Worm (Caenorhabditis elegans) whole organism, L2 larva: ENCODE results near the gene C09F12.2.

Experiments used
- C34F6.9 ChIP-seq: fragments of 150-350 bp; optimal IDR thresholded peaks from 2 replicates; lab custom pipeline; 2014; ENCODE audit warnings: missing biosample characterization, missing genetic modification characterization
- F13H6.1 ChIP-seq: sonication (generic microtip); optimal IDR thresholded peaks from 2 replicates; lab custom pipeline; 2016; ENCODE audit warnings: missing genetic modification characterization, missing compliant biosample characterization
- Y55F3AM.14 ChIP-seq: fragments of 200-800 bp; sonication (Bioruptor generic); optimal IDR thresholded peaks from 2 replicates; lab custom pipeline; 2018; ENCODE audit warnings: mild to moderate bottlenecking, missing genetic modification characterization, missing compliant biosample characterization
- alr-1 ChIP-seq: fragments of 150-350 bp; optimal IDR thresholded peaks from 2 replicates; lab custom pipeline; 2014; ENCODE audit warnings: missing biosample characterization, missing genetic modification characterization
- aly-2 ChIP-seq: fragments of 150-350 bp; optimal IDR thresholded peaks from 2 replicates; lab custom pipeline; 2014; ENCODE audit warnings: missing biosample characterization, missing genetic modification characterization
- ama-1 ChIP-seq: fragments of 150-350 bp; optimal IDR thresholded peaks from 2 replicates; lab custom pipeline; 2018; ENCODE audit warnings: inconsistent platforms
- ceh-16 ChIP-seq: fragments of 150-350 bp; optimal IDR thresholded peaks from 2 replicates; lab custom pipeline; 2014; ENCODE audit warnings: missing biosample characterization, missing genetic modification characterization
- ceh-82 ChIP-seq: fragments of 150-350 bp; optimal IDR thresholded peaks from 2 replicates; lab custom pipeline; 2014; ENCODE audit warnings: missing biosample characterization, missing genetic modification characterization
- crh-2 ChIP-seq: sonication (generic microtip); optimal IDR thresholded peaks from 2 replicates; lab custom pipeline; 2017; ENCODE audit warnings: missing biosample characterization, missing genetic modification characterization
- egl-27 ChIP-seq: sonication (generic microtip); optimal IDR thresholded peaks from 3 replicates; lab custom pipeline; 2017; ENCODE audit warnings: missing biosample characterization, missing genetic modification reagents, missing genetic modification characterization
- elt-1 ChIP-seq: fragments of 150-350 bp; optimal IDR thresholded peaks from 2 replicates; lab custom pipeline; 2014; ENCODE audit warnings: missing biosample characterization, missing genetic modification characterization
- elt-3 ChIP-seq: sonication (generic microtip); optimal IDR thresholded peaks from 2 replicates; lab custom pipeline; 2017; ENCODE audit warnings: missing biosample characterization, missing genetic modification characterization
- fos-1 ChIP-seq: fragments of 150-350 bp; optimal IDR thresholded peaks from 2 replicates; lab custom pipeline; 2014; ENCODE audit warnings: missing biosample characterization, missing genetic modification characterization
- gmeb-1 ChIP-seq: fragments of 150-350 bp; optimal IDR thresholded peaks from 2 replicates; lab custom pipeline; 2014; ENCODE audit warnings: missing biosample characterization, missing genetic modification characterization
- lin-11 ChIP-seq: fragments of 150-350 bp; sonication (generic microtip); optimal IDR thresholded peaks from 2 replicates; lab custom pipeline; 2014; ENCODE audit warnings: missing biosample characterization, missing genetic modification characterization, inconsistent platforms, mixed read lengths
- lsy-2 ChIP-seq, 2 experiments: fragments of 150-350 bp in 1 of 2; sonication (generic microtip) in 1 of 2; optimal IDR thresholded peaks; 2 replicates each; lab custom pipeline; 2014 to 2017; ENCODE audit warnings: missing biosample characterization in 2 of 2, missing genetic modification characterization in 2 of 2
- mbf-1 ChIP-seq: sonication (generic microtip); optimal IDR thresholded peaks from 2 replicates; lab custom pipeline; 2017; ENCODE audit warnings: missing biosample characterization, missing genetic modification characterization
- mdl-1 ChIP-seq, 2 experiments: fragments of 150-350 bp in 1 of 2; sonication (generic microtip) in 1 of 2; optimal IDR thresholded peaks; 2 replicates each; lab custom pipeline; 2017; ENCODE audit warnings: missing biosample characterization in 2 of 2, missing genetic modification characterization in 2 of 2
- nhr-10 ChIP-seq: sonication (generic microtip); optimal IDR thresholded peaks from 2 replicates; lab custom pipeline; 2017; ENCODE audit warnings: missing biosample characterization, missing genetic modification characterization
- nhr-11 ChIP-seq: fragments of 150-350 bp; optimal IDR thresholded peaks from 2 replicates; lab custom pipeline; 2014; ENCODE audit warnings: missing biosample characterization, missing genetic modification characterization
- nhr-12 ChIP-seq: fragments of 150-350 bp; optimal IDR thresholded peaks from 2 replicates; lab custom pipeline; 2014; ENCODE audit warnings: missing biosample characterization, missing genetic modification characterization
- nhr-129 ChIP-seq: fragments of 150-350 bp; optimal IDR thresholded peaks from 2 replicates; lab custom pipeline; 2014; ENCODE audit warnings: missing biosample characterization, missing genetic modification characterization
- nhr-21 ChIP-seq: fragments of 150-350 bp; optimal IDR thresholded peaks from 2 replicates; lab custom pipeline; 2014; ENCODE audit warnings: missing biosample characterization, missing genetic modification characterization
- nhr-23 ChIP-seq: fragments of 150-350 bp; optimal IDR thresholded peaks from 2 replicates; lab custom pipeline; 2014; ENCODE audit warnings: missing biosample characterization, missing genetic modification reagents, missing genetic modification characterization
- nhr-237 ChIP-seq: fragments of 150-350 bp; optimal IDR thresholded peaks from 2 replicates; lab custom pipeline; 2014; ENCODE audit warnings: missing biosample characterization, missing genetic modification characterization
- nhr-77 ChIP-seq: fragments of 150-350 bp; optimal IDR thresholded peaks from 2 replicates; lab custom pipeline; 2014; ENCODE audit warnings: missing biosample characterization, missing genetic modification characterization
- peb-1 ChIP-seq: fragments of 150-350 bp; optimal IDR thresholded peaks from 2 replicates; lab custom pipeline; 2014; ENCODE audit warnings: missing biosample characterization, missing genetic modification characterization
- sem-4 ChIP-seq: fragments of 150-350 bp; optimal IDR thresholded peaks from 2 replicates; lab custom pipeline; 2014; ENCODE audit warnings: missing biosample characterization, missing genetic modification reagents, missing genetic modification characterization
- sma-9 ChIP-seq, 2 experiments: fragments of 150-350 bp in 1 of 2; sonication (generic microtip) in 1 of 2; optimal IDR thresholded peaks; 2 replicates each; lab custom pipeline; 2014 to 2016; ENCODE audit warnings: missing genetic modification characterization in 2 of 2, mild to moderate bottlenecking in 1 of 2, missing biosample characterization in 1 of 2, missing compliant biosample characterization in 1 of 2, missing genetic modification reagents in 1 of 2, moderate library complexity in 1 of 2
- snpc-4 ChIP-seq: fragments of 150-350 bp; optimal IDR thresholded peaks from 2 replicates; lab custom pipeline; 2014; ENCODE audit warnings: missing biosample characterization, missing genetic modification characterization
- unc-39 ChIP-seq: fragments of 150-350 bp; optimal IDR thresholded peaks from 2 replicates; lab custom pipeline; 2014; ENCODE audit warnings: missing biosample characterization, missing genetic modification characterization
- unc-55 ChIP-seq: fragments of 150-350 bp; sonication (generic microtip); optimal IDR thresholded peaks from 3 replicates; lab custom pipeline; 2014; ENCODE audit warnings: missing biosample characterization, missing genetic modification reagents, missing genetic modification characterization
- unc-62 ChIP-seq: fragments of 150-350 bp; optimal IDR thresholded peaks from 2 replicates; lab custom pipeline; 2014; ENCODE audit warnings: missing biosample characterization, missing genetic modification reagents, missing genetic modification characterization
- ztf-1 ChIP-seq: fragments of 200-800 bp; sonication (Bioruptor generic); conservative IDR thresholded peaks from 2 replicates; pipeline ENCODE4 v1.3.6; 2022; ENCODE audit warnings: missing genetic modification characterization, missing compliant biosample characterization
- ztf-4 ChIP-seq: fragments of 150-350 bp; optimal IDR thresholded peaks from 2 replicates; lab custom pipeline; 2014; ENCODE audit warnings: missing biosample characterization, missing genetic modification characterization

The C09F12.2 gene

ce11 chrX:11036114-11037087, 17.3 kb upstream of the C09F12.2 start (continued):
- TF ChIP-seq unc-55 (GFP tag; lab: Kevin White, UChicago) (no peak), snpc-4 (no peak), nhr-11 (tag; lab: Kevin White, UChicago) (no peak), elt-1 (tag; lab: Kevin White, UChicago) (no peak), mbf-1 (no peak), crh-2 (tag; lab: Kevin White, UChicago) (peak; percentile 75), fos-1 (tag; lab: Kevin White, UChicago) (peak; percentile 59), F13H6.1 (tag; lab: Kevin White, UChicago) (peak; percentile 36), alr-1 (tag; lab: Kevin White, UChicago) (no peak), gmeb-1 (tag; lab: Kevin White, UChicago) (no peak), nhr-21 (tag; lab: Kevin White, UChicago) (peak; percentile 35), nhr-77 (tag; lab: Kevin White, UChicago) (no peak), sma-9 (GFP tag; optimal IDR thresholded peaks at IDR 0.05; lab: Kevin White, UChicago) (peak; percentile 26), sma-9 (tag; optimal IDR thresholded peaks at IDR 0.05; lab: Kevin White, UChicago) (no peak), unc-62 (GFP tag; lab: Kevin White, UChicago) (no peak), sem-4 (tag; lab: Kevin White, UChicago) (peak; percentile 34), ztf-1 (GFP tag; lab: Robert Waterston, UW) (no peak), ama-1 (lab: Kevin White, UChicago) (no peak), nhr-12 (tag; lab: Kevin White, UChicago) (no peak), ceh-82 (tag; lab: Kevin White, UChicago) (no peak)
- TF ChIP-seq, all 48 proteins: peak for 8

DNA sequence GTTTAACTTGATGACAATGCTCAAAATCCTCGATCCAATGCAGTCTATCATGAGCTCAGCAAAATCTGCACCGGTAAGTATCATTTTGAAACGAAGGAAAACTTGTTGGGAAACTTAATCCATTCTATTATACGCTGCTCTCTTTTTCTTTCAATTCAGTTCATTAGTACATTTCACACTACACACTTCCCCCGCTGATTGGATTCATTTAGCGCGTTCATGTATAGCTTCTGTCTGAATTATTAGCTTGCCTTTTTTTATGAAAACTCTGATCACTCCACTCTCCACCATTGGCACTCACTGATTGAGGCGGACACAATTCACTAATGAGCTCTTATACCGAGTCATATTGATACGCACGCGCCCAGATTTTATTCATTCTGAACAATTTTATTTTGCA, 15.5 kb upstream of the C09F12.2 start:
- no peak for TF ChIP-seq sem-4 (tag; lab: Kevin White, UChicago)
- TF ChIP-seq ztf-4: no peak
- TF ChIP-seq ceh-16 (tag; lab: Kevin White, UChicago): no peak

DNA sequence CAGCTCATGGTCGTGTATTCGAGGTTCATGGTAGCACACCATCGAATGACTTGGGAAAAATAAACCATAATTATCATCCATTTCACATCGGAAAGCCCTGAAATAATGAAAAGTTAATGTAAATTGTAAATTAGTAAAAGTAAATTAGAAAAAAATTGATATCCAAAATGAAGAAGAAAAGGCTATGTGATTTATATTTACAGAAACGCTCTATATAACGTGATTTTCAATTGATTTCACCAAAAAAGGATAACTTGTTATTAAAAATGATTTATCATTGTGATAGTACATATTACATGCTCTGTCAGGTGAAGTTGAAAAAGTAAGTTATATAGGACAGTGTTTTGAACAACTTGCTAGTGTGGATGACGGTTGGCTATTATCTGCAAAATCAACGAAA, 10.9 kb upstream of the C09F12.2 start, which contains the start of gene C09F12.3:
Gene C09F12.3, minus strand, starts transcription at position 101 of the 400 bp plus-strand sequence.
- TF ChIP-seq egl-27 (tag; lab: Kevin White, UChicago) (no peak), snpc-4 (no peak), nhr-23 (tag; lab: Kevin White, UChicago) (no peak), elt-3 (tag; lab: Kevin White, UChicago) (no peak), ztf-1 (GFP tag; lab: Robert Waterston, UW) (no peak), nhr-129 (tag; lab: Kevin White, UChicago) (no peak), peb-1 (tag; lab: Kevin White, UChicago) (no peak), sma-9 (GFP tag; optimal IDR thresholded peaks at IDR 0.05; lab: Kevin White, UChicago) (no peak), sma-9 (tag; optimal IDR thresholded peaks at IDR 0.05; lab: Kevin White, UChicago) (no peak), nhr-237 (tag; lab: Kevin White, UChicago) (no peak), sem-4 (tag; lab: Kevin White, UChicago) (no peak), nhr-12 (tag; lab: Kevin White, UChicago) (no peak), ceh-16 (tag; lab: Kevin White, UChicago) (no peak), alr-1 (tag; lab: Kevin White, UChicago) (no peak), nhr-21 (tag; lab: Kevin White, UChicago) (no peak), lsy-2 (tag; optimal IDR thresholded peaks at IDR 0.05; lab: Kevin White, UChicago) (no peak), ama-1 (lab: Kevin White, UChicago) (no peak), ztf-4 (no peak), gmeb-1 (tag; lab: Kevin White, UChicago) (no peak)

DNA sequence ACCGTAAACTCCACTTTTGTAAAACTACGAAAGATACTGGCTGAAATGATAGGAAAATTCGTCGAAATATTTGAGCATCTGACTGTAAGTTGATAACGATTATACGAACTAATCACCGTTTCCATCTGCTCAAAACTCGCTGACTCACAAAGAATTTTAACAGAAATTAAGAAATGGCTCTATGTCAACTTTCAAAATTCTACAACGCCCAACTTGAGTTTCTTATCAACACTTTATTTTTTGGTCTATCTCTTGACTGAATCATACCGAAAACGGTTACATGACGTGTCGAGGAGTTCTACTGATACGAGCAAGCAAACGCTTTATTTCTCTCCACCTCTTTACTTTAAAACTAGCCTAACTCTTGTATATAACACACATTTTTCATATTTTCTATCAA, 6.5 kb upstream of the C09F12.2 start, which contains the start of gene clc-1:
Gene clc-1, plus strand, starts transcription at position 264 of the 400 bp plus-strand sequence.
- TF ChIP-seq nhr-10: no peak
- no peak for TF ChIP-seq nhr-12 (tag; lab: Kevin White, UChicago)
- TF ChIP-seq unc-55 (GFP tag; lab: Kevin White, UChicago): no peak
- TF ChIP-seq sem-4 (tag; lab: Kevin White, UChicago): no peak
- no peak for TF ChIP-seq mbf-1
- no peak for TF ChIP-seq nhr-23 (tag; lab: Kevin White, UChicago)
- TF ChIP-seq fos-1 (tag; lab: Kevin White, UChicago): peak; percentile 98
- TF ChIP-seq unc-39 (tag; lab: Kevin White, UChicago): no peak
- TF ChIP-seq sma-9 (GFP tag; optimal IDR thresholded peaks at IDR 0.05; lab: Kevin White, UChicago): peak; percentile 50
- no peak for TF ChIP-seq sma-9 (tag; optimal IDR thresholded peaks at IDR 0.05; lab: Kevin White, UChicago)
- no peak for TF ChIP-seq aly-2 (tag; lab: Kevin White, UChicago)
- no peak for TF ChIP-seq mdl-1 (tag; optimal IDR thresholded peaks at IDR 0.05; lab: Kevin White, UChicago)
- TF ChIP-seq Y55F3AM.14 (GFP tag; lab: Kevin White, UChicago): no peak
- TF ChIP-seq lin-11 (tag; lab: Kevin White, UChicago): no peak
- TF ChIP-seq ceh-82 (tag; lab: Kevin White, UChicago): no peak
- TF ChIP-seq crh-2 (tag; lab: Kevin White, UChicago): peak; percentile 84
- no peak for TF ChIP-seq unc-62 (GFP tag; lab: Kevin White, UChicago)
- TF ChIP-seq C34F6.9 (tag; lab: Kevin White, UChicago): no peak
- peak; percentile 38 for TF ChIP-seq F13H6.1 (tag; lab: Kevin White, UChicago)
- TF ChIP-seq gmeb-1 (tag; lab: Kevin White, UChicago): peak; percentile 44
